Fruit fly (Drosophila melanogaster) S2 (cell line): ENCODE results near the gene Cad87A.

Experiments used
- CG8478 ChIP-seq: fragments of >200 bp; optimal IDR thresholded peaks from 2 replicates; lab custom pipeline; 2018
- CTCF ChIP-seq, 2 experiments: fragments of >200 bp; optimal IDR thresholded peaks; 2 replicates each; lab custom pipeline; 2018

DNA sequence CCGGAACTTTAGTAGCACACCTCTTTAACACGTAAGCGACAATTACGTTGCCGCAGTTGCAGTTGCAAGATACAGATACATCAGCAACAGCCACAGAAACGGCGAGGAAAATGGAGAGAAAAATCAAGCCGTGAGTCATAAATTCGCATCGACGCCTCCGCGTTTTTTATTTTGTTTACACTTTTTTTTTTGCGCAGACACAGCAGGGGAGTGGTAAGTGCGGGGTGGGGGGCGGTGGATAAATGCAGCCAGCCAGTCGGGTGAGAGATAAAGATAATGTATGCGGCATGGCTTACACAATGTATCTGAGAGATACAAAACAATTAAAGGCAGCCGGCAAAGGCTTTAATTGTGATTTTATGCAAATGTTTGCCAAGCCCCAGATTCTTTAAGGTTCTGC is 83.8 kb downstream of the Cad87A start:
- TF ChIP-seq CG8478 (lab: Kevin White, UChicago) (no peak), CTCF (optimal IDR thresholded peaks at IDR 0.05; lab: Kevin White, UChicago) (no peak)
